Worm (Caenorhabditis elegans) whole organism, L3 larva: ENCODE measurements around the gene ZK1128.7.

ENCODE experiments used
- R02D3.7 ChIP-seq: fragments of 150-350 bp; optimal IDR thresholded peaks from 2 replicates; lab custom pipeline; 2014; ENCODE audit warnings: missing biosample characterization, missing genetic modification characterization
- ZK546.5 ChIP-seq: sonication (generic microtip); optimal IDR thresholded peaks from 2 replicates; lab custom pipeline; 2017; ENCODE audit warnings: missing biosample characterization, missing genetic modification characterization
- aly-2 ChIP-seq: fragments of 150-350 bp; optimal IDR thresholded peaks from 2 replicates; lab custom pipeline; 2014; ENCODE audit warnings: missing biosample characterization, missing genetic modification characterization
- ceh-16 ChIP-seq: sonication (generic microtip); optimal IDR thresholded peaks from 2 replicates; lab custom pipeline; 2017; ENCODE audit warnings: missing biosample characterization, missing genetic modification characterization
- ceh-28 ChIP-seq: fragments of 150-350 bp; optimal IDR thresholded peaks from 2 replicates; lab custom pipeline; 2014; ENCODE audit warnings: missing biosample characterization, missing genetic modification reagents, missing genetic modification characterization
- ceh-82 ChIP-seq: fragments of 150-350 bp; optimal IDR thresholded peaks from 2 replicates; lab custom pipeline; 2014; ENCODE audit warnings: missing biosample characterization, missing genetic modification characterization
- ceh-9 ChIP-seq: sonication (generic microtip); optimal IDR thresholded peaks from 2 replicates; lab custom pipeline; 2018; ENCODE audit warnings: missing biosample characterization, missing genetic modification characterization
- daf-12 ChIP-seq: fragments of 150-350 bp; optimal IDR thresholded peaks from 2 replicates; lab custom pipeline; 2014; ENCODE audit warnings: missing biosample characterization, missing genetic modification reagents, missing genetic modification characterization
- egl-27 ChIP-seq: sonication (generic microtip); optimal IDR thresholded peaks from 4 replicates; lab custom pipeline; 2017; ENCODE audit warnings: missing biosample characterization, missing genetic modification reagents, missing genetic modification characterization
- elt-2 ChIP-seq: sonication (generic microtip); optimal IDR thresholded peaks from 2 replicates; lab custom pipeline; 2016; ENCODE audit warnings: missing genetic modification reagents, mild to moderate bottlenecking, missing genetic modification characterization, missing compliant biosample characterization
- elt-3 ChIP-seq, 3 experiments: fragments of 150-350 bp in 1 of 3; sonication (generic microtip) in 2 of 3; optimal IDR thresholded peaks; 2 replicates in 2 of 3; 4 replicates in 1 of 3; lab custom pipeline; 2014 to 2017; ENCODE audit warnings: missing biosample characterization in 3 of 3, missing genetic modification characterization in 3 of 3
- fkh-10 ChIP-seq: sonication (generic microtip); optimal IDR thresholded peaks from 2 replicates; lab custom pipeline; 2017; ENCODE audit warnings: missing biosample characterization, missing genetic modification reagents, missing genetic modification characterization
- fkh-2 ChIP-seq: fragments of 150-350 bp; optimal IDR thresholded peaks from 2 replicates; lab custom pipeline; 2014; ENCODE audit warnings: missing biosample characterization, missing genetic modification reagents, missing genetic modification characterization
- fos-1 ChIP-seq: fragments of 150-350 bp; optimal IDR thresholded peaks from 2 replicates; lab custom pipeline; 2014; ENCODE audit warnings: missing biosample characterization, missing genetic modification characterization
- hmg-11 ChIP-seq: sonication (generic microtip); optimal IDR thresholded peaks from 2 replicates; lab custom pipeline; 2016; ENCODE audit warnings: missing genetic modification characterization, missing compliant biosample characterization
- jun-1 ChIP-seq: fragments of 150-350 bp; optimal IDR thresholded peaks from 2 replicates; lab custom pipeline; 2014; ENCODE audit warnings: missing biosample characterization, missing genetic modification reagents, missing genetic modification characterization
- lin-15B ChIP-seq: fragments of 150-350 bp; optimal IDR thresholded peaks from 2 replicates; lab custom pipeline; 2014; ENCODE audit warnings: missing biosample characterization, missing genetic modification characterization
- lin-39 ChIP-seq: fragments of 150-350 bp; optimal IDR thresholded peaks from 2 replicates; lab custom pipeline; 2018; ENCODE audit warnings: missing biosample characterization, missing genetic modification reagents, missing genetic modification characterization
- lsy-12 ChIP-seq: sonication (generic microtip); optimal IDR thresholded peaks from 2 replicates; lab custom pipeline; 2016; ENCODE audit warnings: mild to moderate bottlenecking, missing genetic modification characterization, missing compliant biosample characterization
- mdl-1 ChIP-seq: fragments of 150-350 bp; optimal IDR thresholded peaks from 2 replicates; lab custom pipeline; 2014; ENCODE audit warnings: missing biosample characterization, missing genetic modification characterization
- nfya-1 ChIP-seq: sonication (generic microtip); optimal IDR thresholded peaks from 2 replicates; lab custom pipeline; 2017; ENCODE audit warnings: missing genetic modification characterization, mild to moderate bottlenecking, missing compliant biosample characterization, antibody characterized with exemption, moderate library complexity; ENCODE audit not compliant: insufficient read depth
- nhr-12 ChIP-seq: fragments of 150-350 bp; optimal IDR thresholded peaks from 2 replicates; lab custom pipeline; 2014; ENCODE audit warnings: missing biosample characterization, missing genetic modification characterization
- nhr-23 ChIP-seq: fragments of 150-350 bp; optimal IDR thresholded peaks from 2 replicates; lab custom pipeline; 2014; ENCODE audit warnings: missing biosample characterization, missing genetic modification reagents, missing genetic modification characterization
- nhr-43 ChIP-seq: sonication (generic microtip); optimal IDR thresholded peaks from 2 replicates; lab custom pipeline; 2016; ENCODE audit warnings: mild to moderate bottlenecking, missing genetic modification characterization, missing compliant biosample characterization; ENCODE audit not compliant: poor library complexity, severe bottlenecking
- nhr-67 ChIP-seq: fragments of 150-350 bp; optimal IDR thresholded peaks from 2 replicates; lab custom pipeline; 2014; ENCODE audit warnings: missing biosample characterization, missing genetic modification characterization
- pha-4 ChIP-seq: fragments of 150-350 bp; optimal IDR thresholded peaks from 2 replicates; lab custom pipeline; 2014; ENCODE audit warnings: missing biosample characterization, missing genetic modification reagents, missing genetic modification characterization
- pqm-1 ChIP-seq: fragments of 150-350 bp; optimal IDR thresholded peaks from 2 replicates; lab custom pipeline; 2017; ENCODE audit warnings: missing biosample characterization, missing genetic modification characterization, inconsistent platforms
- skn-1 ChIP-seq: fragments of 150-350 bp; optimal IDR thresholded peaks from 2 replicates; lab custom pipeline; 2014; ENCODE audit warnings: missing biosample characterization, missing genetic modification characterization
- snpc-4 ChIP-seq: fragments of 150-350 bp; optimal IDR thresholded peaks from 2 replicates; lab custom pipeline; 2014; ENCODE audit warnings: missing biosample characterization, missing genetic modification characterization
- tbx-2 ChIP-seq: sonication (generic microtip); optimal IDR thresholded peaks from 2 replicates; lab custom pipeline; 2016; ENCODE audit warnings: mild to moderate bottlenecking, missing genetic modification characterization, missing compliant biosample characterization
- unc-62 ChIP-seq: fragments of 150-350 bp; sonication (generic microtip); optimal IDR thresholded peaks from 4 replicates; lab custom pipeline; 2014; ENCODE audit warnings: missing biosample characterization, missing genetic modification reagents, missing genetic modification characterization
- zag-1 ChIP-seq: fragments of 150-350 bp; optimal IDR thresholded peaks from 2 replicates; lab custom pipeline; 2014; ENCODE audit warnings: missing biosample characterization, missing genetic modification characterization
- ztf-11 ChIP-seq: fragments of 150-350 bp; optimal IDR thresholded peaks from 2 replicates; lab custom pipeline; 2014; ENCODE audit warnings: missing biosample characterization, missing genetic modification characterization
- ztf-4 ChIP-seq: fragments of 150-350 bp; optimal IDR thresholded peaks from 2 replicates; lab custom pipeline; 2014; ENCODE audit warnings: missing biosample characterization, missing genetic modification characterization

Gene ZK1128.7

ce11 chrIII:10097981-10098380 lies 38.8 kb upstream of the ZK1128.7 start, which contains the start of gene spop-1:
spop-1 (minus strand) TSS chrIII:10098081.
- no peak for TF ChIP-seq pha-4 (tag; lab: Kevin White, UChicago)
- TF ChIP-seq snpc-4 (tag; lab: Kevin White, UChicago) = no peak
- no peak for TF ChIP-seq fos-1
- no peak for TF ChIP-seq nhr-23 (tag; lab: Kevin White, UChicago)
- TF ChIP-seq ztf-4 (tag; lab: Kevin White, UChicago) = no peak
- no peak for TF ChIP-seq ZK546.5 (tag; lab: Kevin White, UChicago)
- no peak for TF ChIP-seq ztf-11
- TF ChIP-seq ceh-28 (tag; lab: Kevin White, UChicago) = no peak
- TF ChIP-seq elt-3 (tag; optimal IDR thresholded peaks at IDR 0.05; lab: Kevin White, UChicago) = no peak
- TF ChIP-seq tbx-2 = no peak
- no peak for TF ChIP-seq nhr-67 (tag; lab: Kevin White, UChicago)
- no peak for TF ChIP-seq zag-1 (tag; lab: Kevin White, UChicago)
- TF ChIP-seq egl-27 = no peak
- no peak for TF ChIP-seq fkh-10 (GFP tag; lab: Kevin White, UChicago)
- no peak for TF ChIP-seq nhr-12
- TF ChIP-seq mdl-1 (tag; lab: Kevin White, UChicago) = no peak
- TF ChIP-seq ceh-82 (tag; lab: Kevin White, UChicago) = no peak
- TF ChIP-seq skn-1 (tag; lab: Kevin White, UChicago) = no peak
- no peak for TF ChIP-seq elt-2
- no peak for TF ChIP-seq R02D3.7

DNA sequence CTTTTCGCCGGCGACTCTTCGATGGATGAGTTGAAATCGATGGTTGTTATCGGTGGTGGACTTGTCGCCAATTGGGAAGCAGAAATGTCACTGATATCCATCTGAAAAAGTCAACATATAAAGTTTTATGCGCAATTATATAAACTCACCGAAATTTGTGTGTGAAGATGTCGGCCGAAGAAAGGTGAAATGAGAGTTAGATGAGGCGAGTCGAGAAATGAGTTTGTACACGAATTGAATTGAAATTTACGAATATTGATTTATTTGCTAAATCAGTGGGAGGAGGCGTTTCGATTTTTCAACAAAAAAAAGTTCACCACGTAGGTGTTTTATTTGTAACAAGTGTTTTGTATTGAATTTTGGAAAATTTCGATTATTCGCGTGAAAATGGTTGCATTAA lies 35.5 kb upstream of the ZK1128.7 start, which contains the start of gene kel-10:
kel-10 (minus strand) TSS at position 101 of the 400 bp plus-strand sequence.
- TF ChIP-seq daf-12 (tag; lab: Kevin White, UChicago) = no peak
- no peak for TF ChIP-seq pqm-1 (tag; lab: Kevin White, UChicago)
- no peak for TF ChIP-seq jun-1 (tag; lab: Kevin White, UChicago)
- no peak for TF ChIP-seq R02D3.7
- TF ChIP-seq ztf-11 = no peak
- TF ChIP-seq ztf-4 (tag; lab: Kevin White, UChicago) = no peak
- TF ChIP-seq ceh-82 (tag; lab: Kevin White, UChicago) = no peak
- no peak for TF ChIP-seq unc-62
- TF ChIP-seq pha-4 (tag; lab: Kevin White, UChicago) = no peak
- no peak for TF ChIP-seq lin-39 (tag; lab: Kevin White, UChicago)
- no peak for TF ChIP-seq mdl-1 (tag; lab: Kevin White, UChicago)
- no peak for TF ChIP-seq lin-15B (tag; lab: Kevin White, UChicago)
- no peak for TF ChIP-seq hmg-11 (tag; lab: Kevin White, UChicago)
- no peak for TF ChIP-seq fkh-2 (tag; lab: Kevin White, UChicago)
- TF ChIP-seq, all 47 proteins: peak for 0

DNA sequence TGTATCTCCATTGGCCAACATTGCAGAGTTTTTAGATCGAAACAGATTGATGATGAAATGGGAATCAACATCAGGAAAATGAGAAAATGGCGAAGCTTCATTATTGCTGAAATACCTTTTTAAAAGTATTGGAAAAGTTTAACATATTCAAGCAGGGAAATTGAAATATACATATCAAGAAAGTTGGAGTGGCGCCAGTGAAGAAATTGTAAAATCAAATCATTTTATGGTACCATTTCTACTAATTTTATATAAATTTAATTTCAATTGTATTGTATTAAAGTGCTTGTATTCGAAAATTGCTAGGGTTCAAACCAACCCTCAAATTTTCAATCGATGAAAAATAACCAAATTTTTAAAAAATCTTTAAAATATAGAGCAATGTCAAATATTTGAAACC lies 30.4 kb upstream of the ZK1128.7 start, which contains the start of gene srt-55:
srt-55 (minus strand) TSS at position 101 of the 400 bp plus-strand sequence.
- TF ChIP-seq ZK546.5 (tag; lab: Kevin White, UChicago) (no peak), jun-1 (tag; lab: Kevin White, UChicago) (no peak), nhr-23 (tag; lab: Kevin White, UChicago) (no peak), ceh-16 (no peak)

DNA sequence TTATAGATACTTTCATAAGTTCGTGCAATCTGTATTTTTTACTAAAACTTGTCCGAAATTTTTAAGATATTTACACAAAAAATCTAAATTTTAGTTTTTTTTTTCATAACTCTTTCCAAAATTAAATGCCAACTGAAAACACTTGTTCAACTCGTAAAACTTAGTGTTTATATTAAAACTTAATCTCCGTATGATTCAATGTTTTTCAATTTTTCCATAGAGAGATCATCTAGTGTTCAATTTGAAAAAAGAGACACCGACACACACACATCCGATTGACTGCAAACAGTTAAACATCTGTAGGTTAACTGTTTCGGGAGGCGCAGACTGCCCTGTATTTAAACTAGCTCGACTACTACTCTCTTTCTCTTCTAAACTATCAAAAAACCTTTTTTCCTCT lies 27.8 kb upstream of the ZK1128.7 start, which contains the start of gene T16H12.9:
T16H12.9 (plus strand) TSS at position 301 of the 400 bp plus-strand sequence.
- TF ChIP-seq fkh-2 (tag; lab: Kevin White, UChicago) (no peak), ZK546.5 (tag; lab: Kevin White, UChicago) (no peak), ceh-9 (tag; lab: Kevin White, UChicago) (no peak), hmg-11 (tag; lab: Kevin White, UChicago) (no peak), zag-1 (tag; lab: Kevin White, UChicago) (no peak), aly-2 (tag; lab: Kevin White, UChicago) (no peak), mdl-1 (tag; lab: Kevin White, UChicago) (no peak), ceh-28 (tag; lab: Kevin White, UChicago) (no peak), R02D3.7 (no peak), jun-1 (tag; lab: Kevin White, UChicago) (no peak), lin-15B (tag; lab: Kevin White, UChicago) (no peak), tbx-2 (no peak), nfya-1 (tag; lab: Kevin White, UChicago) (no peak), lsy-12 (tag; lab: Kevin White, UChicago) (no peak)

DNA sequence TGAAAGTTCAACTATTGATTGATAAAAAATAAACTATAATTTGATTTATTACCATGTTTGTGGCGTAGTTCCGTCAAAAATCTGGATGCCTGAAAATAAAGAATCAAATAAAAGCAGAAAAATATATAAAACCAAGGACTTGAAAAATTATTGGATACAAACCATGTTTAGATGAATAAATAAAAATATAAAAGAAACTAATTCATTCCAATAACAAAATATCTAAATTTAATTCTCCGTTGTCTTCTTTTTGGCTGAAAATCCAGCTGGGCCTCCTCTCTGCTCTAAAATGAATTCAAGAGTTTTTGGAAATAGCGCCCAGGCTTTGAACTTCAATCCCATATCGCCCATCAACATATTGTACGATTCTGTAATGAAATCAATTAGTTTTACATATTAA lies 23.8 kb upstream of the ZK1128.7 start, which contains the start of gene vps-29:
vps-29 (minus strand) TSS at position 101 of the 400 bp plus-strand sequence.
- TF ChIP-seq pha-4 (tag; lab: Kevin White, UChicago) = no peak
- no peak for TF ChIP-seq ztf-4 (tag; lab: Kevin White, UChicago)
- no peak for TF ChIP-seq unc-62
- no peak for TF ChIP-seq fkh-2 (tag; lab: Kevin White, UChicago)
- no peak for TF ChIP-seq nhr-43 (tag; lab: Kevin White, UChicago)
- no peak for TF ChIP-seq nhr-23 (tag; lab: Kevin White, UChicago)
- no peak for TF ChIP-seq lsy-12 (tag; lab: Kevin White, UChicago)
